Fruit fly (Drosophila melanogaster): ENCODE measurements around the gene CG8128.

Gene CG8128

DNA sequence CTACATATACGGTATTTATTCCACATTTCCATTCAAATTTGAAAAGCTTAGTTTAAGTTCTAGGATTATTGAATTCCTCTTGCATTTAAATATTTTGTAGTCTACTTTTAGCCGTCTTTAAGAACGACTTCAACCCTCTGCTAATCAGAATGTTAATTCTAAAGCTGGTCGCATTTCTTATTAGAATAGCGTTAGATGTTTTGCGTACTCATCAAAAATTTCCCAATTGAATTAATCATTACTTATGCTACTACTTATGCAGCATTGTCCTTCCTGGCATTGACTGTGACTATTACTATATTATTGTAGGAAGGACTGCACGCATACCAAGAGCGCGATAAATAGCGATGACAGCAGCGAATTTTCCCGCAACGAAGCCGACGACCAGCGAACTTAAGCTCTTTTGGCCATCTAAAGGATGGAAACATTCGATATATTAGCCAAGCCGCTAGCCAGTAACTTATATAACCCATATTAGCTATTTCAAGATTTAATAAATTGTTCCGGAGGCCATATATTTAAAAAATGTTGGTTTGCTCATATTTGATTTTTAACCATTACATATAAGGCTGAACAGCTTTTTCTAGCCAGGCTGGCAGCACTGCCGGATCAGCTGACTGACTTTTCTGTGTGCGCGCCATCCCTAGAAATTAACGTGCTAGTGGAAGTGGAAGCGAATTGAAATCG lies at the start of gene CG8128:
Gene CG8128 (plus strand): TSS at position 641 of the 687 bp plus-strand sequence.
- TF ChIP-seq psq (optimal IDR thresholded peaks at IDR 0.05) (no peak), Dll (optimal IDR thresholded peaks at IDR 0.05) (no peak)

DNA sequence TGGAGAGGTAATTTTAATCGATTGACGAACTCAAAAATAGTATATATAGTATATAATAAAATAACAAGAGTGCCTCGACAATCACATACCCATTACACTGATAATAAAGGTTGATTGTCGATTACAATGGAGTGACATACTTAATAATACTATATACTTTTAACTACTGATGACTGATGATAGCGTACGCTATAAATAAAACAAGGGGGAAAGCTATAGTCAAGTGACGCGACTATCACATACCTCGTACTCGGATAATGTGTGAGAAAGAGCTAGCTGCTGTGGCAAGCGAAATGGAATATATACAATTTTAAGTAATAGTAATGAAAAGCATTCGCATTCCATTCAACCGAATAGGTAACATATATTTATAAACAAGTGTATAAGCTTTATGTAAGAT lies 49.1 kb upstream of the CG8128 start:
- no peak for TF ChIP-seq CG8478 (optimal IDR thresholded peaks at IDR 0.05)
- no peak for TF ChIP-seq Dll (optimal IDR thresholded peaks at IDR 0.05)
- no peak for TF ChIP-seq pan (optimal IDR thresholded peaks at IDR 0.05)
- TF ChIP-seq EcR (GFP tag; optimal IDR thresholded peaks at IDR 0.05) = no peak
- no peak for TF ChIP-seq usp (GFP tag; optimal IDR thresholded peaks at IDR 0.05)
- TF ChIP-seq psq (optimal IDR thresholded peaks at IDR 0.05) = no peak

DNA sequence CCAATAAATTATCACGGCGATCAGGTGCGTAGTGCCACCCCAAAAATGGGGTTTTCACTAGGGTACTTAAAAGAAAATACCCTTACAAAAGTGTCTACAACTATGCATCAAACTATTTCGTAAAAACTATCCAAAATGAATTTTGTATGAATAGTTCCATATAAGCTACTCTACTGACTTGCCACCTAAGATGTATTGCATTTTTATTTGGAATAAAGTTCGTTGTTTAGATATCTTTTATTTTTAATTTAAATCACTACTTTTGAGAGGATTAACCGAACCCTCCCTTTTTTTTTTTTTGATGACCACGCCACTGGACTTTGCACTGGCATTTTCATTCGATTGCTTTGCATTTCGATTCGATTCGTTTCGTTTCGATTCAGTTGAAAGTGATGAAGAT lies 47.8 kb upstream of the CG8128 start:
- TF ChIP-seq usp (GFP tag; optimal IDR thresholded peaks at IDR 0.05) = no peak
- no peak for TF ChIP-seq EcR (GFP tag; optimal IDR thresholded peaks at IDR 0.05)
- no peak for TF ChIP-seq psq (optimal IDR thresholded peaks at IDR 0.05)
- no peak for TF ChIP-seq Dll (optimal IDR thresholded peaks at IDR 0.05)

DNA sequence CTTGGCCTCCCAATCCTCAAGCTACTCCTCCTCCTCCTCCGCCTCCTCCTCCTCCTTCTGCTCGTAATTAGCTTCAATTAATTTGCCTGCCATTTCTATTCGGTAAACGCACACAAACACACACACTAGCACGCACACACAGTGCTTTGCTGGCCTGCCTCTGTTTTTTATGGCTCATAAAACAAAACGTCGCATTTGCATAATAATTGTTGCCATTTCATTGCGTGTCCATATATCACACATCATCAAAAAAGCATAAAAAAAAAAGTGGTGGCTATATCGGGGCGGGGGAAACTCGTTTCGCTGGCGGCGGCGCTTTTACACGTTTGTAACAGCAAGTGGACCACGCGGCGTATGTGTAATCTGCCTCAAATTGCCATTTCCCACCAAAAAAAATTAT lies 45.7 kb upstream of the CG8128 start:
- no peak for TF ChIP-seq pan (optimal IDR thresholded peaks at IDR 0.05)
- TF ChIP-seq EcR (GFP tag; optimal IDR thresholded peaks at IDR 0.05) = no peak
- TF ChIP-seq usp (GFP tag; optimal IDR thresholded peaks at IDR 0.05) = no peak
- no peak for TF ChIP-seq Dll (optimal IDR thresholded peaks at IDR 0.05)
- no peak for TF ChIP-seq psq (optimal IDR thresholded peaks at IDR 0.05)
- TF ChIP-seq CG8478 (optimal IDR thresholded peaks at IDR 0.05) = no peak

DNA sequence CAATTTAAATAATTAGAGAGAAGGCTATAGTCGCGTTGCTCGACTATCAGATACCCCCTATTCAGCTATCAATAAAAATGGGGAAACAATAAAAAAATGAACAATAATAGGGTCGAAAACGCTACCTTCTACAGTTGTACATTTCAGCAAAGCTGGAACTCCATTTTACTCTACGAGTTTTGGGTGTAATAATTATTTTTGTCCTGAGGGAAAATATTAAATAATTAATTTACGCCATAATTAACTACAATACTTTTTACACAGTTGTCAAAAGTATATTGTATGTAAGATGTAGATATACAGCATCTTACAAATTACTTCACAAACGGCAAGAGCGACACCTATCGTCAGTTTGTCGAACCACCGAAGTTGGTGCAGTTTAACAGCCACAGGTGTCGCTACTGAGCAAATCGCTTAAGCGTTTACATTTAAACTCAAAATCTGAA lies 43.9 kb upstream of the CG8128 start:
- TF ChIP-seq CG8478 (optimal IDR thresholded peaks at IDR 0.05) (no peak), EcR (GFP tag; optimal IDR thresholded peaks at IDR 0.05) (no peak), pan (optimal IDR thresholded peaks at IDR 0.05) (no peak), Dll (optimal IDR thresholded peaks at IDR 0.05) (no peak), psq (optimal IDR thresholded peaks at IDR 0.05) (no peak), usp (GFP tag; optimal IDR thresholded peaks at IDR 0.05) (no peak)

DNA sequence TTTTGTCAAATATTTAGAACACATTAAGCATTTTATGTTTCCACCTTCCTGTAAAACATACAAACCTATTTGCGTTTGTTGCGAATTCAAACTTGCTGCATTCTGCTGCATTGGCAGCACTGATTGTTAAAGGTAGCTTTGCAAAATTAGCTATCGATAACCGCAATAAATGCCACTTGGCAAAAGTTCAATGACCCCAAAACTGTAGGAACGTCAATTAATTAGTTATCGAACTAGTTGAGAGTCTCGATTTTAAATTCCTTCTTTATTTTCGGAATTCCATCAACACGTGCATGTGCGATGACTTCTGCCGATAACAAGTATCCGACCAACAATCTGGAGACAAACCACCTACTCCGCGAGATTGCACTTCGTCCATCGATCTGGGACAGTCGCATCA lies 35.0 kb upstream of the CG8128 start, which contains the start of gene CG8119:
Gene CG8119 (plus strand): TSS at position 301 of the 400 bp plus-strand sequence.
- TF ChIP-seq usp (GFP tag; optimal IDR thresholded peaks at IDR 0.05) (no peak), pan (optimal IDR thresholded peaks at IDR 0.05) (no peak), EcR (GFP tag; optimal IDR thresholded peaks at IDR 0.05) (no peak), Dll (optimal IDR thresholded peaks at IDR 0.05) (no peak), psq (optimal IDR thresholded peaks at IDR 0.05) (no peak), CG8478 (optimal IDR thresholded peaks at IDR 0.05) (no peak)

DNA sequence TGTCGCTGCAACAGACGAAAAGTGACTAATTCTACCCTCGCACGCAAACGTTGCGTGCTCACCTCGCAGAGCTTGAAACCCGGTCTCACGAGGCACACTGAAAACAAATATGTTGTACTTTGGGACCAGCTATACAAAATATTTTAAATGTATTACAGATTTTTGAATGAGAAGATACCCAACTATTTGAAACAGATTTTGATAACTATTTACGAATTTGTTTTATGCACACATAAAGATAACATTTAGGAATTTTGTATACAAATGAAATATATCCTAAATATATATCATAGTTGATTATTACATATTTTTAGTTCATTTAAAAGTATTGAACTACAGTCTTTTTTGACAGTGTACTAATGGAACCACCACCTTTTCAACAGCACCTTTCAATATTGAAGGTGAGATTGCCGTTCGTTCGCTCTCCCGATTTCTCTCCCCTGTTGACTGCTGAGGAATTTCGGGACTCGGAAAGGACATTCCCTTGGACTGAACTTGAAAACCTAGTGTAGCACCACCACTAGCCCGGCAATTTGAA lies 26.2 kb upstream of the CG8128 start, which contains the start of gene CG15646:
Gene CG15646 (minus strand): TSS at position 4 of the 538 bp plus-strand sequence.
- TF ChIP-seq psq (optimal IDR thresholded peaks at IDR 0.05) (no peak), usp (GFP tag; optimal IDR thresholded peaks at IDR 0.05) (no peak), CG8478 (optimal IDR thresholded peaks at IDR 0.05) (no peak), pan (optimal IDR thresholded peaks at IDR 0.05) (no peak), EcR (GFP tag; optimal IDR thresholded peaks at IDR 0.05) (no peak), Dll (optimal IDR thresholded peaks at IDR 0.05) (no peak)

DNA sequence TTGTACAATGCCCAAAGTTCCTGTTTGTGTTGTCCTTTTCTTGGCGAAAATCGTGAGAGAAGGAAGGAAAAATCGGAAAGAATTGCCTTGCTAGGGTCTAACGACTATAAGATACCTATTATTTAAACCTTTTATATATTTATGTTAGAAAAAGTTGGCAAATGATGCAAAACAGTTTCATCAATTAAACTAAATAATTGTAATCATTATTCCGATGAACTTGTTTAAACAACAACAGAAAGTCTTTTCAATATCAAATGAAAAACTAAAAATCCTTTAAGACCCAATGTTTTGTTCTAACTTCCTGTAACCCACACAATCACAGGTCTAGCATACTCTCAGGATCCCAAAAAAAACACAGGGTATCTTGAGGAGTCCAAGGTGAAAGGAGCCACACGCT lies 23.0 kb upstream of the CG8128 start:
- TF ChIP-seq EcR (GFP tag; optimal IDR thresholded peaks at IDR 0.05) (no peak), pan (optimal IDR thresholded peaks at IDR 0.05) (no peak), CG8478 (optimal IDR thresholded peaks at IDR 0.05) (no peak), Dll (optimal IDR thresholded peaks at IDR 0.05) (no peak), usp (GFP tag; optimal IDR thresholded peaks at IDR 0.05) (no peak), psq (optimal IDR thresholded peaks at IDR 0.05) (no peak)

DNA sequence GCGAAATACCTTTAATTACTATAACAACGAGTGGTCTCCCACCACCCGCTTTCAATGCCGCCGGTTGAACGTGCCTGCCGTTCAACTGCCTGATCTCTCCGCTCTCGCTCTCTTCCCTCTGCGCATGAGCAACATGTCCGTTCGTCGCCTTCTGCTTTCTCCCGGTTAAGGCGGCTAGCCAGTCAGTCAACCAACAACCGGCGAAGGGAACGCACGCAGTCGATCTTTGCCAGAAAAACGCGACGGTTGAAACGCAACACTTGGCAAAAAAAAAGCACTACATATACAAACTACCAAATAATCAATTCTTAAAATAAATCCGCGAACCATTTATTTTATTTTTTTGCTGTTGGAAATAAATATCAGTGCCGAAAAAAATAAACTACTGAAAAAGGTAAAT lies 22.0 kb upstream of the CG8128 start, which contains the start of gene CG12708:
Gene CG12708 (plus strand): TSS at position 183 of the 400 bp plus-strand sequence.
- TF ChIP-seq Dll (optimal IDR thresholded peaks at IDR 0.05) = no peak
- TF ChIP-seq psq (optimal IDR thresholded peaks at IDR 0.05) = no peak
- TF ChIP-seq pan (optimal IDR thresholded peaks at IDR 0.05) = no peak
- TF ChIP-seq usp (GFP tag; optimal IDR thresholded peaks at IDR 0.05) = no peak
- TF ChIP-seq CG8478 (optimal IDR thresholded peaks at IDR 0.05) = no peak
- TF ChIP-seq EcR (GFP tag; optimal IDR thresholded peaks at IDR 0.05) = no peak

DNA sequence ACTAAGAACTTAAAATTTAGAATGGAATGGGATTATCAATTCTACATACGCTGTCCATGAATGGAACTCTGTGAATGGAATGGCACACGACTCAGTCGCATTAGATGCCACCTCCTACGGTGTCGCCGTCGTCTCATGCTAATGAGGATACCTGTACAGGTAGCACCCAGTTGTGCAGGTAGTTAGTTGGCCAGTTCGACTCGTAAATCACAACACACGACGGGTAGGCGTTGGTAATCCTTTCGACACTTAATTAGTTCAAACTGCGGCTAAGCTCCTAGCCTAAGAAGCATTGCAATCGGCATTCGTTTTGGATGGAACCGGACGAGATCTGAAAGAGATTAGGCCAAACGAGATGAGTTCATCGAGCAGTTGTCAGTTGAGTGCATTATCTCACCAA lies 12.9 kb upstream of the CG8128 start:
- TF ChIP-seq usp (GFP tag; optimal IDR thresholded peaks at IDR 0.05) = no peak

DNA sequence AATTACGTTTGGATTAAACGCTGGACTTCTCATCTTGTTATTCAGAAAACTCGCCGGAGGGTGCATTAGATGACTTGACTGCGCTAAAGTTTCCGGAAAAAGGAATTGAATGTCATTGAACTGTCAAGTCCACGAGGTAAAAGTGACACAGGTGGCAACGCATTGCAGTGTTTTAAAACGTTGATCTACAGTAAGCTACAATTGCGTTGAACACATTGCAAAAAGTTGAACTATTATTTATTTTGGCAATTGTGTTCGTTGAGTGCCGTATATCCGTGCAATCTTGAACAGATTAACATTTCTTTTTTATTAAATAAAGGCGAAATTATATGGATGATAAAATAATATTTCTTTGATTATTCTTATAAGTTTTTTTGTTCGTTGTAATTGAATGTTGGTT lies 8.5 kb upstream of the CG8128 start, which contains the start of gene CG15599:
Gene CG15599 (minus strand): TSS at position 101 of the 400 bp plus-strand sequence.
- TF ChIP-seq Dll (optimal IDR thresholded peaks at IDR 0.05) = no peak

DNA sequence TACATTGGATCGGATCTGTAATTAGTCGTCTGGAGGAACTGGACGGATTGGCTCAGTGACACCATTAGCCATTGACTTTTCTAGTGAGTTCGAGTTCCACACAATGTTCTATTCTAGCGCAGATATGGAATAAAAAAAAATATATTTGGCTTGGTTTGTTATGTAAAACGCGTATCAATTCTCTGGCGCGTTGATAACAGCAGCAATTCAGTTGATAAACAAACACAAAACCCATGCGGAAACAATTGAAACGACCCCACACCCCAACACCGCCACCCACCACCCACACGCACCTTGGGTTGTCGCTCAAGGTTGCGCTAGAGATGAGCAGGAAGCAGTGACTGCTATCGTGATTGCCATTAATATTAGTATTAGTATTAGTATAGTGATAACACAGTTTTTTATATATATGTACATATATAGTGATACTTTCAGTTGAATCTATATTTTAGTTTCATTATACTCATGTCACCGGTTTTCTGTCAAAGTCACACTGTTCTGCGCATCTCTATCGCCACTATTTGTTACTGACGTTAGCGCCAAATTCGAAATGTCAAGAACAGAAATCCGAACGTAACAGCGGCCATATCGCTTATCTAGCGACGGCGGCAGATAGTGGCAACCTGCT lies 401 bp downstream of the CG8128 start:
- TF ChIP-seq pan (optimal IDR thresholded peaks at IDR 0.05) (no peak), Dll (optimal IDR thresholded peaks at IDR 0.05) (no peak), psq (optimal IDR thresholded peaks at IDR 0.05) (no peak), CG8478 (optimal IDR thresholded peaks at IDR 0.05) (no peak), usp (GFP tag; optimal IDR thresholded peaks at IDR 0.05) (no peak), EcR (GFP tag; optimal IDR thresholded peaks at IDR 0.05) (no peak)

DNA sequence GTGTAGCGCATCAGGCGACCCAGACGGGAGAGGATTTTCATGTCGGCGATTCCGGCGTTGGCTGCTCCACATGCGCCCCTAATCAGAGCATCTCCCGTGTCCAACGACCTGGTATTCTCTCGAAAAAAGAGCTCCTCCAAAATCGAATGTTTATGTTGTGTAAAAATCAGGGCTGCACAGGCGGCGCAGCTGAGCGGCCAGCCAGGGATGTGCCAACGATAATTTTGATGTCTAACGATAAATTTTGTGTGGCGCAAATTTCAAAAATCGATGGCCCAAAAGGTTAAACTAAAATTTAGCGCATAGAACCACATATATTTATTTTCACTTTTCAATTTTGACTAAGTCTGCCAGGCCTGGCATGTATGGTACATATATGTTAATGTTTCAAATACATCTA lies 3.8 kb downstream of the CG8128 start, which contains the start of gene CG9240:
Gene CG9240 (minus strand): TSS at position 213 of the 400 bp plus-strand sequence.
- TF ChIP-seq usp (GFP tag; optimal IDR thresholded peaks at IDR 0.05) (no peak), psq (optimal IDR thresholded peaks at IDR 0.05) (no peak), pan (optimal IDR thresholded peaks at IDR 0.05) (no peak), EcR (GFP tag; optimal IDR thresholded peaks at IDR 0.05) (no peak), Dll (optimal IDR thresholded peaks at IDR 0.05) (no peak), CG8478 (optimal IDR thresholded peaks at IDR 0.05) (no peak)

All from whole organism.